Fruit fly (Drosophila melanogaster) whole organism, embryonic: ENCODE measurements around the gene CG34291.

Experiments
- Abd-B ChIP-seq: fragments of 200-800 bp; sonication (Bioruptor generic); optimal IDR thresholded peaks from 2 replicates; lab custom pipeline; 2018; ENCODE audit warnings: missing biosample characterization, mild to moderate bottlenecking, missing genetic modification characterization, moderate library complexity
- Ada2b ChIP-seq: fragments of 200-800 bp; sonication (Bioruptor generic); IDR thresholded peaks from 2 replicates; pipeline ENCODE4 v1.3.6; 2022; ENCODE audit warnings: missing biosample characterization, missing genetic modification characterization
- B-H1 ChIP-seq: fragments of 200-800 bp; sonication (Bioruptor generic); IDR thresholded peaks from 3 replicates; pipeline ENCODE4 v1.3.6; 2022; ENCODE audit warnings: missing biosample characterization, missing genetic modification characterization
- CG11456 ChIP-seq: fragments of 200-800 bp; sonication (Bioruptor generic); IDR thresholded peaks from 3 replicates; pipeline ENCODE4 v1.3.6; 2022; ENCODE audit warnings: missing biosample characterization, missing genetic modification characterization
- CG13296 ChIP-seq: fragments of 200-800 bp; sonication (Bioruptor generic); optimal IDR thresholded peaks from 3 replicates; lab custom pipeline; 2018; ENCODE audit warnings: missing biosample characterization, mild to moderate bottlenecking, missing genetic modification characterization
- CG14667 ChIP-seq: fragments of 200-800 bp; sonication (Bioruptor generic); IDR thresholded peaks from 2 replicates; pipeline ENCODE4 v1.3.6; 2022; ENCODE audit warnings: missing biosample characterization, missing genetic modification characterization
- CG15011 ChIP-seq: fragments of 200-800 bp; sonication (Bioruptor generic); optimal IDR thresholded peaks from 3 replicates; lab custom pipeline; 2018; ENCODE audit warnings: missing biosample characterization, mild to moderate bottlenecking, missing genetic modification characterization
- CG17328 ChIP-seq: fragments of 200-800 bp; sonication (Bioruptor generic); IDR thresholded peaks from 2 replicates; pipeline ENCODE4 v1.3.6; 2022; ENCODE audit warnings: missing biosample characterization, missing genetic modification characterization
- CG2116 ChIP-seq: fragments of 200-800 bp; sonication (Bioruptor generic); optimal IDR thresholded peaks from 3 replicates; lab custom pipeline; 2018; ENCODE audit warnings: missing biosample characterization, mild to moderate bottlenecking, missing genetic modification characterization
- CG31441 ChIP-seq: fragments of 200-800 bp; sonication (Bioruptor generic); IDR thresholded peaks from 2 replicates; pipeline ENCODE4 v1.3.6; 2022; ENCODE audit warnings: missing biosample characterization, missing genetic modification characterization
- CG34422 ChIP-seq: fragments of 200-800 bp; sonication (Bioruptor generic); IDR thresholded peaks from 3 replicates; pipeline ENCODE4 v1.3.6; 2022; ENCODE audit warnings: missing biosample characterization, missing genetic modification characterization
- CG4328 ChIP-seq: fragments of 200-800 bp; sonication (Bioruptor generic); optimal IDR thresholded peaks from 3 replicates; lab custom pipeline; 2017; ENCODE audit warnings: missing biosample characterization, missing genetic modification reagents, missing genetic modification characterization
- CG4854 ChIP-seq: fragments of 200-800 bp; sonication (Bioruptor generic); optimal IDR thresholded peaks from 2 replicates; lab custom pipeline; 2016; ENCODE audit warnings: missing biosample characterization, missing genetic modification characterization, inconsistent platforms
- CG7357 ChIP-seq: fragments of 200-800 bp; sonication (Bioruptor generic); IDR thresholded peaks from 3 replicates; pipeline ENCODE4 v1.3.6; 2022; ENCODE audit warnings: missing biosample characterization, missing genetic modification characterization
- CG7839 ChIP-seq: fragments of 200-800 bp; sonication (Bioruptor generic); optimal IDR thresholded peaks from 3 replicates; lab custom pipeline; 2018; ENCODE audit warnings: missing biosample characterization, mild to moderate bottlenecking, missing genetic modification characterization, moderate library complexity
- CG8944 ChIP-seq: fragments of 200-800 bp; sonication (Bioruptor generic); optimal IDR thresholded peaks from 3 replicates; lab custom pipeline; 2016; ENCODE audit warnings: missing biosample characterization, missing genetic modification characterization
- Drgx ChIP-seq: fragments of 200-800 bp; sonication (Bioruptor generic); IDR thresholded peaks from 2 replicates; pipeline ENCODE4 v1.3.6; 2022; ENCODE audit warnings: missing biosample characterization, missing genetic modification characterization
- E2f1 ChIP-seq: fragments of 200-800 bp; sonication (Bioruptor generic); IDR thresholded peaks from 2 replicates; pipeline ENCODE4 v1.3.6; 2022; ENCODE audit warnings: missing biosample characterization, missing genetic modification characterization
- Fer3 ChIP-seq: fragments of 200-800 bp; sonication (Bioruptor generic); optimal IDR thresholded peaks from 2 replicates; lab custom pipeline; 2018; ENCODE audit warnings: missing biosample characterization, mild to moderate bottlenecking, missing genetic modification characterization, moderate library complexity
- H15 ChIP-seq: fragments of 200-800 bp; sonication (Bioruptor generic); IDR thresholded peaks from 3 replicates; pipeline ENCODE4 v1.3.6; 2022; ENCODE audit warnings: missing biosample characterization, missing genetic modification characterization
- HHEX ChIP-seq: fragments of 200-800 bp; sonication (Bioruptor generic); optimal IDR thresholded peaks from 3 replicates; lab custom pipeline; 2017; ENCODE audit warnings: missing biosample characterization, mild to moderate bottlenecking, missing genetic modification characterization, missing genetic modification reagents
- HLH3B ChIP-seq: fragments of 200-800 bp; sonication (Bioruptor generic); IDR thresholded peaks from 2 replicates; pipeline ENCODE4 v1.3.6; 2022; ENCODE audit warnings: missing biosample characterization, missing genetic modification characterization
- Meics ChIP-seq: fragments of 200-800 bp; sonication (Bioruptor generic); optimal IDR thresholded peaks from 2 replicates; lab custom pipeline; 2017; ENCODE audit warnings: missing biosample characterization, mild to moderate bottlenecking, missing genetic modification characterization
- Mrtf ChIP-seq: fragments of 200-800 bp; sonication (Bioruptor generic); IDR thresholded peaks from 3 replicates; pipeline ENCODE4 v1.3.6; 2022; ENCODE audit warnings: missing biosample characterization, missing genetic modification characterization
- Pdp1 ChIP-seq, 2 experiments: fragments of 200-800 bp; sonication (Bioruptor generic); optimal IDR thresholded peaks; 3 replicates each; lab custom pipeline; 2016; ENCODE audit warnings: missing biosample characterization in 2 of 2, missing genetic modification characterization in 2 of 2, mild to moderate bottlenecking in 1 of 2, moderate library complexity in 1 of 2
- Sox100B ChIP-seq: fragments of 200-800 bp; sonication (Bioruptor generic); optimal IDR thresholded peaks from 3 replicates; lab custom pipeline; 2018; ENCODE audit warnings: missing biosample characterization, mild to moderate bottlenecking, missing genetic modification characterization
- Sry-β ChIP-seq: fragments of 200-800 bp; sonication (Bioruptor generic); optimal IDR thresholded peaks from 2 replicates; lab custom pipeline; 2018; ENCODE audit warnings: missing biosample characterization, mild to moderate bottlenecking, missing genetic modification characterization, moderate library complexity
- al ChIP-seq: fragments of 200-800 bp; sonication (Bioruptor generic); IDR thresholded peaks from 2 replicates; pipeline ENCODE4 v1.3.6; 2022; ENCODE audit warnings: missing biosample characterization, missing genetic modification characterization
- amos ChIP-seq: fragments of 200-800 bp; sonication (Bioruptor generic); IDR thresholded peaks from 2 replicates; pipeline ENCODE4 v1.3.6; 2022; ENCODE audit warnings: missing biosample characterization, missing genetic modification characterization; ENCODE audit not compliant: partially characterized antibody
- ase ChIP-seq: fragments of 200-800 bp; sonication (Bioruptor generic); IDR thresholded peaks from 3 replicates; pipeline ENCODE4 v1.3.6; 2022; ENCODE audit warnings: missing biosample characterization, missing genetic modification characterization
- bcd ChIP-seq: fragments of 200-800 bp; sonication (Bioruptor generic); optimal IDR thresholded peaks from 2 replicates; lab custom pipeline; 2017; ENCODE audit warnings: missing biosample characterization, mild to moderate bottlenecking, missing genetic modification characterization
- br ChIP-seq: fragments of >200 bp; optimal IDR thresholded peaks from 2 replicates; lab custom pipeline; 2017
- cwo ChIP-seq: fragments of 200-800 bp; sonication (Bioruptor generic); optimal IDR thresholded peaks from 3 replicates; lab custom pipeline; 2017; ENCODE audit warnings: missing biosample characterization, missing genetic modification characterization, mild to moderate bottlenecking, moderate library complexity, missing genetic modification reagents
- danr ChIP-seq: fragments of 200-800 bp; sonication (Bioruptor generic); IDR thresholded peaks from 2 replicates; pipeline ENCODE4 v1.3.6; 2022; ENCODE audit warnings: missing biosample characterization, missing genetic modification characterization
- dmrt99B ChIP-seq: fragments of 200-800 bp; sonication (Bioruptor generic); optimal IDR thresholded peaks from 2 replicates; lab custom pipeline; 2018; ENCODE audit warnings: missing biosample characterization, mild to moderate bottlenecking, missing genetic modification characterization, moderate library complexity
- dysf ChIP-seq: fragments of 200-800 bp; sonication (Bioruptor generic); IDR thresholded peaks from 3 replicates; pipeline ENCODE4 v1.3.6; 2022; ENCODE audit warnings: missing biosample characterization, missing genetic modification characterization
- fd96Cb ChIP-seq: fragments of 200-800 bp; sonication (Bioruptor generic); optimal IDR thresholded peaks from 2 replicates; lab custom pipeline; 2018; ENCODE audit warnings: missing biosample characterization, mild to moderate bottlenecking, missing genetic modification characterization, moderate library complexity
- grau ChIP-seq: fragments of 200-800 bp; optimal IDR thresholded peaks from 3 replicates; lab custom pipeline; 2019; ENCODE audit warnings: missing biosample characterization, mild to moderate bottlenecking, missing genetic modification characterization, moderate library complexity
- ind ChIP-seq: fragments of 200-800 bp; sonication (Bioruptor generic); optimal IDR thresholded peaks from 3 replicates; lab custom pipeline; 2016; ENCODE audit warnings: missing biosample characterization, missing genetic modification characterization
- lab ChIP-seq: fragments of 200-800 bp; sonication (Bioruptor generic); optimal IDR thresholded peaks from 3 replicates; lab custom pipeline; 2017; ENCODE audit warnings: missing biosample characterization, missing genetic modification characterization, mild to moderate bottlenecking, moderate library complexity, missing genetic modification reagents
- nmo ChIP-seq: fragments of 200-800 bp; sonication (Bioruptor generic); optimal IDR thresholded peaks from 2 replicates; lab custom pipeline; 2018; ENCODE audit warnings: missing biosample characterization, mild to moderate bottlenecking, missing genetic modification characterization, moderate library complexity
- pan ChIP-seq, 4 experiments: fragments of >200 bp in 3 of 4; fragments of 200-800 bp in 1 of 4; sonication (Bioruptor generic) in 1 of 4; optimal IDR thresholded peaks in 3 of 4; IDR thresholded peaks in 1 of 4; 2 replicates each; pipeline versions ENCODE4 v1.3.6 to Lab custom; 2017 to 2022; ENCODE audit warnings: missing biosample characterization in 2 of 4, missing genetic modification characterization in 2 of 4, mixed read lengths in 1 of 4
- pfk ChIP-seq: fragments of 200-800 bp; sonication (Bioruptor generic); optimal IDR thresholded peaks from 2 replicates; lab custom pipeline; 2018; ENCODE audit warnings: missing biosample characterization, mild to moderate bottlenecking, missing genetic modification characterization, moderate library complexity
- sim ChIP-seq: fragments of 200-800 bp; sonication (Bioruptor generic); IDR thresholded peaks from 2 replicates; pipeline ENCODE4 v1.3.6; 2022; ENCODE audit warnings: missing biosample characterization, missing genetic modification characterization
- sob ChIP-seq: fragments of 200-800 bp; sonication (Bioruptor generic); IDR thresholded peaks from 2 replicates; pipeline ENCODE4 v1.3.6; 2022; ENCODE audit warnings: missing biosample characterization, missing genetic modification characterization
- ssp ChIP-seq: fragments of 200-800 bp; sonication (Bioruptor generic); IDR thresholded peaks from 2 replicates; pipeline ENCODE4 v1.3.6; 2022; ENCODE audit warnings: missing biosample characterization, missing genetic modification characterization
- stc ChIP-seq: fragments of 200-800 bp; sonication (Bioruptor generic); IDR thresholded peaks from 2 replicates; pipeline ENCODE4 v1.3.6; 2022; ENCODE audit warnings: missing biosample characterization, missing genetic modification characterization
- tgo ChIP-seq: fragments of 200-800 bp; sonication (Bioruptor generic); IDR thresholded peaks from 3 replicates; pipeline ENCODE4 v1.3.6; 2022; ENCODE audit warnings: missing biosample characterization, missing genetic modification characterization
- ttk ChIP-seq: fragments of 200-800 bp; sonication (Bioruptor generic); IDR thresholded peaks from 2 replicates; pipeline ENCODE4 v2.1.2; 2022; ENCODE audit warnings: missing biosample characterization, missing genetic modification characterization

Gene CG34291

DNA sequence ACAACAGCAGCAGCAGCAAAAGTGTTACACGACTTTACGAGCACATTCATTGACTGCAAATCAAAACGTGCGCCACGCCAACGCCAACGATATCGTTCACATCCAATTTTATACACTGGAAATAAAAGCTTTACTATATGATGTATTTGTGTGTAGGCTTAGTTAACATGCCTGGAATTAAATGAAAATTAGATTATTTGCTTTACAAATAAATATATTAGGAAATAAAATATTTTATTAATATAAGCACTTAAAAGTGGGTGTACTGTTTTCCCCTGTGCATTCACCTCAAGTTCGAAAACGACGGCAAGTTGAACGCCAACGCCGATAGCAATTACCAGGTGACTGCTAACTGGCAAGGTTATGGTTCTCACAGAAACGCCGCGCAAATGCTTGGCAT is 15.8 kb downstream of the CG34291 start:
- peak; percentile 45; the same call in 1 of the 2 replicates for TF ChIP-seq E2f1 (GFP tag; lab: Robert Waterston, UW)
- TF ChIP-seq CG13296 (GFP tag; lab: Kevin White, UChicago): peak; percentile 38
- TF ChIP-seq cwo: peak; percentile 18
- TF ChIP-seq B-H1 (GFP tag; lab: Robert Waterston, UW): 0 out of 3 replicates have a peak, but pooled peaks have one; percentile 15
- TF ChIP-seq bcd: peak; percentile 3
- TF ChIP-seq al (GFP tag; lab: Robert Waterston, UW): 0 out of 2 replicates have a peak, but pooled peaks have one; percentile 9
- TF ChIP-seq Drgx (GFP tag; lab: Robert Waterston, UW): peak; percentile 73
- peak; percentile 60; the same call in 1 of the 2 replicates for TF ChIP-seq stc
- no peak for TF ChIP-seq CG8944 (GFP tag; lab: Kevin White, UChicago)
- 0 out of 3 replicates have a peak, but pooled peaks have one; percentile 35 for TF ChIP-seq CG7357
- peak; percentile 29; the same call in 1 of the 2 replicates for TF ChIP-seq sob (GFP tag; lab: Robert Waterston, UW)
- TF ChIP-seq Fer3 (tag; lab: Kevin White, UChicago): peak; percentile 32
- peak; percentile 42; the same call in 1 of the 2 replicates for TF ChIP-seq CG14667 (GFP tag; lab: Robert Waterston, UW)
- TF ChIP-seq CG17328: no peak
- TF ChIP-seq ttk (GFP tag; lab: Robert Waterston, UW): peak; percentile 53
- peak; percentile 21 for TF ChIP-seq Meics (GFP tag; lab: Kevin White, UChicago)
- peak; percentile 12 for TF ChIP-seq Abd-B (GFP tag; lab: Kevin White, UChicago)
- TF ChIP-seq Sry-β (GFP tag; lab: Kevin White, UChicago): no peak
- no peak for TF ChIP-seq CG4328 (GFP tag; lab: Kevin White, UChicago)
- TF ChIP-seq sim: no peak
- no peak for TF ChIP-seq br (lab: Kevin White, UChicago)
- no peak for TF ChIP-seq amos
- TF ChIP-seq CG11456 (GFP tag; lab: Robert Waterston, UW): 0 out of 3 replicates have a peak, but pooled peaks have one; percentile 30
- peak; percentile 67 for TF ChIP-seq CG7839
- 0 out of 3 replicates have a peak, but pooled peaks have one; percentile 43 for TF ChIP-seq H15 (GFP tag; lab: Robert Waterston, UW)
- TF ChIP-seq Pdp1 (GFP tag; optimal IDR thresholded peaks at IDR 0.05; lab: Kevin White, UChicago): no peak
- no peak for TF ChIP-seq CG2116 (GFP tag; lab: Kevin White, UChicago)
- peak; percentile 71 for TF ChIP-seq dmrt99B
- no peak for TF ChIP-seq pfk (GFP tag; lab: Kevin White, UChicago)
- peak; percentile 20 for TF ChIP-seq HHEX (GFP tag; lab: Kevin White, UChicago)
- peak; percentile 47; the same call in 1 of the 3 replicates for TF ChIP-seq ase
- TF ChIP-seq tgo (GFP tag; lab: Robert Waterston, UW): peak; percentile 50; the same call in 2 of the 3 replicates
- TF ChIP-seq dysf (GFP tag; lab: Robert Waterston, UW): peak; percentile 71; the same call in 2 of the 3 replicates
- no peak for TF ChIP-seq CG15011 (GFP tag; lab: Kevin White, UChicago)
- TF ChIP-seq nmo: peak; percentile 26
- peak; percentile 43 for TF ChIP-seq lab (GFP tag; lab: Kevin White, UChicago)
- peak; percentile 21 for TF ChIP-seq ind (GFP tag; lab: Kevin White, UChicago)
- no peak for TF ChIP-seq grau (tag; lab: Kevin White, UChicago)
- TF ChIP-seq CG34422 (GFP tag; lab: Robert Waterston, UW): 0 out of 3 replicates have a peak, but pooled peaks have one; percentile 22
- peak; percentile 23 for TF ChIP-seq Sox100B (GFP tag; lab: Kevin White, UChicago)
- TF ChIP-seq CG4854 (GFP tag; lab: Kevin White, UChicago): no peak
- peak; percentile 15 for TF ChIP-seq fd96Cb (tag; lab: Kevin White, UChicago)
- TF ChIP-seq CG31441 (GFP tag; lab: Robert Waterston, UW): peak; percentile 34; the same call in 1 of the 2 replicates
- TF ChIP-seq Ada2b (GFP tag; lab: Robert Waterston, UW): no peak; the same call in 1 of the 2 replicates
- TF ChIP-seq HLH3B (GFP tag; lab: Robert Waterston, UW): peak; percentile 61; the same call in 1 of the 2 replicates
- TF ChIP-seq ssp (GFP tag; lab: Robert Waterston, UW): peak; percentile 39; the same call in 1 of the 2 replicates
- no peak for TF ChIP-seq pan (optimal IDR thresholded peaks at IDR 0.05; lab: Kevin White, UChicago)
- peak in 1 of 2 experiments; percentile 50 for TF ChIP-seq pan (GFP tag; optimal IDR thresholded peaks at IDR 0.05 in 1 of 2, IDR thresholded peaks at IDR 0.05 in 1 of 2)
- peak; percentile 41; the same call in 1 of the 3 replicates for TF ChIP-seq Mrtf (GFP tag; lab: Robert Waterston, UW)
- TF ChIP-seq danr (GFP tag; lab: Robert Waterston, UW): peak; percentile 32; the same call in 1 of the 2 replicates
